Worm (Caenorhabditis elegans) whole organism, L4 larva: ENCODE data around the gene Y73B6BL.22.

ENCODE experiments used
- R02D3.7 ChIP-seq: fragments of 150-350 bp; sonication (generic microtip); optimal IDR thresholded peaks from 3 replicates; lab custom pipeline; 2014; ENCODE audit warnings: missing biosample characterization, missing genetic modification characterization
- ceh-28 ChIP-seq: fragments of 150-350 bp; optimal IDR thresholded peaks from 2 replicates; lab custom pipeline; 2014; ENCODE audit warnings: missing biosample characterization, missing genetic modification reagents, missing genetic modification characterization
- dmd-8 ChIP-seq: fragments of 200-800 bp; sonication (Bioruptor generic); IDR thresholded peaks from 2 replicates; pipeline ENCODE4 v1.3.6; 2022; ENCODE audit warnings: missing genetic modification characterization, missing compliant biosample characterization
- egl-27 ChIP-seq: sonication (generic microtip); optimal IDR thresholded peaks from 3 replicates; lab custom pipeline; 2017; ENCODE audit warnings: missing biosample characterization, missing genetic modification reagents, missing genetic modification characterization
- fkh-10 ChIP-seq: fragments of 150-350 bp; optimal IDR thresholded peaks from 2 replicates; lab custom pipeline; 2014; ENCODE audit warnings: missing biosample characterization, missing genetic modification reagents, missing genetic modification characterization
- hlh-30 ChIP-seq: sonication (generic microtip); optimal IDR thresholded peaks from 2 replicates; lab custom pipeline; 2017; ENCODE audit warnings: antibody characterized with exemption, mild to moderate bottlenecking, missing genetic modification characterization, missing compliant biosample characterization; ENCODE audit not compliant: insufficient read depth
- mep-1 ChIP-seq: fragments of 150-350 bp; sonication (generic microtip); optimal IDR thresholded peaks from 3 replicates; lab custom pipeline; 2014; ENCODE audit warnings: missing biosample characterization, missing genetic modification characterization
- nhr-11 ChIP-seq: fragments of 150-350 bp; optimal IDR thresholded peaks from 2 replicates; lab custom pipeline; 2014; ENCODE audit warnings: missing biosample characterization, missing genetic modification characterization
- nhr-237 ChIP-seq: sonication (generic microtip); optimal IDR thresholded peaks from 2 replicates; lab custom pipeline; 2017; ENCODE audit warnings: missing biosample characterization, missing genetic modification characterization
- pqm-1 ChIP-seq: sonication (generic microtip); optimal IDR thresholded peaks from 2 replicates; lab custom pipeline; 2017; ENCODE audit warnings: missing biosample characterization, missing genetic modification characterization
- skn-1 ChIP-seq: fragments of 150-350 bp; optimal IDR thresholded peaks from 2 replicates; lab custom pipeline; 2014; ENCODE audit warnings: missing biosample characterization, missing genetic modification characterization
- unc-130 ChIP-seq: sonication (generic microtip); optimal IDR thresholded peaks from 2 replicates; lab custom pipeline; 2016; ENCODE audit warnings: missing genetic modification reagents, missing genetic modification characterization, missing compliant biosample characterization
- unc-62 ChIP-seq, 3 experiments: fragments of 150-350 bp in 1 of 3; sonication (generic microtip); optimal IDR thresholded peaks in 2 of 3; peaks in 1 of 3; 1 replicate in 1 of 3; 2 replicates in 2 of 3; lab custom pipeline; 2014 to 2017; ENCODE audit warnings: missing biosample characterization in 3 of 3, missing genetic modification characterization in 3 of 3, missing genetic modification reagents in 3 of 3, missing genotype in 1 of 3
- ztf-11 ChIP-seq: fragments of 150-350 bp; optimal IDR thresholded peaks from 2 replicates; lab custom pipeline; 2014; ENCODE audit warnings: missing biosample characterization, missing genetic modification characterization

DNA sequence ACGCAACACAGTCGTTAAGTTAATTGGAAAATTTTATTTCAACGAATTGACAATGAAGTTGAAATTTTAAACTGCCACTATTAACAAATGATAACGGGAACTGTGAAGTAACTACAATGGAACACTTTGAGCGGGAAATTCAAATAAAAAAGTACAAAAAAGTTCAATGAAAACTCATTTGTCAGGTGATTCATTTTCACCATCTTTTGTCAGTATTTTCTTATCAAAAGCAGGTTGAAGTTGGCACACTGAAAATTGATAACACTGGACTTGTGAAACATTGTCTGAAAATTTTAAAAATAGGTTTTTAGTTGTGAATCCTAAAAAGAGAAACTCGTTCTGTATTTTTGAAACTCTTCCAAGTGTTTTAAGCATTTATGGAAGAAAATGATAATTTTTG lies 17.0 kb upstream of the Y73B6BL.22 start:
- no peak for TF ChIP-seq nhr-11
- peak; percentile 77 for TF ChIP-seq pqm-1 (tag; lab: Kevin White, UChicago)
- TF ChIP-seq nhr-237 (tag; lab: Kevin White, UChicago) = no peak
- TF ChIP-seq dmd-8 = no peak
- no peak for TF ChIP-seq ceh-28 (tag; lab: Kevin White, UChicago)
- TF ChIP-seq ztf-11 (tag; lab: Kevin White, UChicago) = no peak
- TF ChIP-seq unc-62 (GFP tag; optimal IDR thresholded peaks at IDR 0.05 in 1 of 2; lab: Kevin White, UChicago) = no peak
- TF ChIP-seq unc-62 (tag; optimal IDR thresholded peaks at IDR 0.05; lab: Kevin White, UChicago) = no peak
- TF ChIP-seq fkh-10 (GFP tag; lab: Kevin White, UChicago) = no peak
- TF ChIP-seq egl-27 (tag; lab: Kevin White, UChicago) = no peak
- no peak for TF ChIP-seq R02D3.7 (tag; lab: Kevin White, UChicago)
- TF ChIP-seq unc-130 (GFP tag; lab: Kevin White, UChicago) = no peak
- no peak for TF ChIP-seq hlh-30 (tag; lab: Kevin White, UChicago)
- no peak for TF ChIP-seq skn-1 (tag; lab: Kevin White, UChicago)
- TF ChIP-seq mep-1 (tag; lab: Kevin White, UChicago) = no peak
